Fruit fly (Drosophila melanogaster) whole organism, pupa: ENCODE results near the gene RtGEF.

ENCODE experiments used
- CG10348 ChIP-seq: fragments of 200-800 bp; sonication (Bioruptor generic); IDR thresholded peaks from 2 replicates; pipeline ENCODE4 v1.3.6; 2022; ENCODE audit warnings: missing biosample characterization, missing genetic modification characterization
- CG12605 ChIP-seq: fragments of 200-800 bp; sonication (Bioruptor generic); IDR thresholded peaks from 2 replicates; pipeline ENCODE4 v1.3.6; 2022; ENCODE audit warnings: missing biosample characterization, missing genetic modification characterization
- CG13204 ChIP-seq: fragments of 200-800 bp; sonication (Bioruptor generic); optimal IDR thresholded peaks from 2 replicates; lab custom pipeline; 2018; ENCODE audit warnings: missing biosample characterization, mild to moderate bottlenecking, missing genetic modification characterization, moderate library complexity
- CG14655 ChIP-seq: fragments of 200-800 bp; sonication (Bioruptor generic); optimal IDR thresholded peaks from 3 replicates; lab custom pipeline; 2017; ENCODE audit warnings: mild to moderate bottlenecking, missing biosample characterization, missing genetic modification reagents, missing genetic modification characterization
- CG15710 ChIP-seq: fragments of 200-800 bp; sonication (Bioruptor generic); optimal IDR thresholded peaks from 2 replicates; lab custom pipeline; 2018; ENCODE audit warnings: missing biosample characterization, mild to moderate bottlenecking, missing genetic modification characterization, moderate library complexity
- CG17806 ChIP-seq: fragments of 200-800 bp; sonication (Bioruptor generic); optimal IDR thresholded peaks from 2 replicates; lab custom pipeline; 2018; ENCODE audit warnings: missing biosample characterization, mild to moderate bottlenecking, missing genetic modification characterization, moderate library complexity
- CG32121 ChIP-seq: fragments of 200-800 bp; sonication (Bioruptor generic); IDR thresholded peaks from 2 replicates; pipeline ENCODE4 v1.3.6; 2022; ENCODE audit warnings: missing biosample characterization, missing genetic modification characterization
- CG34367 ChIP-seq: fragments of 200-800 bp; sonication (Bioruptor generic); optimal IDR thresholded peaks from 2 replicates; lab custom pipeline; 2018; ENCODE audit warnings: missing biosample characterization, mild to moderate bottlenecking, missing genetic modification characterization
- CG4496 ChIP-seq: fragments of 200-800 bp; sonication (Bioruptor generic); IDR thresholded peaks from 3 replicates; pipeline ENCODE4 v1.3.6; 2022; ENCODE audit warnings: missing biosample characterization, missing genetic modification characterization
- CG8159 ChIP-seq: fragments of 200-800 bp; sonication (Bioruptor generic); optimal IDR thresholded peaks from 3 replicates; lab custom pipeline; 2018; ENCODE audit warnings: missing biosample characterization, mild to moderate bottlenecking, missing genetic modification characterization, moderate library complexity
- CG8301 ChIP-seq: fragments of 200-800 bp; sonication (Bioruptor generic); optimal IDR thresholded peaks from 2 replicates; lab custom pipeline; 2018; ENCODE audit warnings: missing biosample characterization, mild to moderate bottlenecking, missing genetic modification characterization
- CG9948 ChIP-seq: fragments of 200-800 bp; sonication (Bioruptor generic); optimal IDR thresholded peaks from 2 replicates; lab custom pipeline; 2018; ENCODE audit warnings: missing biosample characterization, mild to moderate bottlenecking, missing genetic modification characterization, moderate library complexity
- D1 ChIP-seq: fragments of 200-800 bp; sonication (Bioruptor generic); optimal IDR thresholded peaks from 2 replicates; lab custom pipeline; 2018; ENCODE audit warnings: missing biosample characterization, mild to moderate bottlenecking, missing genetic modification characterization, moderate library complexity
- EcR ChIP-seq: fragments of 200-800 bp; sonication (Bioruptor generic); optimal IDR thresholded peaks from 3 replicates; lab custom pipeline; 2019; ENCODE audit warnings: missing biosample characterization, missing genetic modification characterization, mild to moderate bottlenecking, moderate library complexity, missing genetic modification reagents
- Ets98B ChIP-seq: fragments of 200-800 bp; sonication (Bioruptor generic); IDR thresholded peaks from 2 replicates; pipeline ENCODE4 v1.3.6; 2022; ENCODE audit warnings: missing biosample characterization, missing genetic modification characterization
- Pif1A ChIP-seq: fragments of 200-800 bp; sonication (Bioruptor generic); optimal IDR thresholded peaks from 3 replicates; lab custom pipeline; 2016; ENCODE audit warnings: missing biosample characterization, missing genetic modification characterization
- Pif1B ChIP-seq: fragments of 200-800 bp; sonication (Bioruptor generic); optimal IDR thresholded peaks from 3 replicates; lab custom pipeline; 2016; ENCODE audit warnings: missing biosample characterization, missing genetic modification characterization
- Snoo ChIP-seq: fragments of 200-800 bp; sonication (Bioruptor generic); optimal IDR thresholded peaks from 3 replicates; lab custom pipeline; 2017; ENCODE audit warnings: missing biosample characterization, mild to moderate bottlenecking, missing genetic modification characterization, inconsistent platforms
- fd96Ca ChIP-seq: fragments of 200-800 bp; sonication (Bioruptor generic); IDR thresholded peaks from 3 replicates; pipeline ENCODE4 v1.3.6; 2022; ENCODE audit warnings: missing biosample characterization, missing genetic modification characterization
- gl ChIP-seq: fragments of 200-800 bp; sonication (Bioruptor generic); optimal IDR thresholded peaks from 2 replicates; lab custom pipeline; 2018; ENCODE audit warnings: missing biosample characterization, mild to moderate bottlenecking, missing genetic modification characterization
- rn ChIP-seq: fragments of 200-800 bp; sonication (Bioruptor generic); IDR thresholded peaks from 2 replicates; pipeline ENCODE4 v1.3.6; 2022; ENCODE audit warnings: missing biosample characterization, missing genetic modification characterization

The RtGEF gene

dm6 chr2L:20325383-20325782, 24.9 kb upstream of the RtGEF start:
- TF ChIP-seq CG10348 (GFP tag; lab: Robert Waterston, UW) (no peak), CG15710 (tag; lab: Kevin White, UChicago) (no peak), gl (tag; lab: Kevin White, UChicago) (no peak), CG4496 (GFP tag; lab: Robert Waterston, UW) (no peak), CG8159 (no peak), rn (no peak), CG32121 (GFP tag; lab: Robert Waterston, UW) (no peak), CG17806 (no peak), CG14655 (no peak)

DNA sequence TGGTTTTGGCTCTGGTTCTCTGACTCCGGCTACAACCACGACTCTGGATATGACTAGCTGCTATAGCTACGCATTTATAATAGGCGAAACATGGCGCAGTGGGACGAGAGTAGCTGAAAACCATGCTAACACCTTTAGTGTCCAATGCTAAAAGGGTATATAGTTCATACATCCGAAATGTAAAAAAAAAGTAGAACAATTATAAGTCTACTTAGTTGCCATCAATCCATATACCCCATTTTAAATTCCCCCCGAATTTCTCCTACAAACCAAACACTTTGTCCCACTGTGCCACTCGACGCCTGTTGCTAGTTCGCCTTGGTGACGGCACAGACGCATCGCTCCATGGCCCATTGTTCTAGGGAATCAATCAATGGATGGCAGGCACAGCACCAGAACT, 23.9 kb upstream of the RtGEF start:
- peak; percentile 81 for TF ChIP-seq gl (tag; lab: Kevin White, UChicago)
- TF ChIP-seq CG9948 (tag; lab: Kevin White, UChicago): peak; percentile 93
- TF ChIP-seq CG14655: peak; percentile 96
- peak; percentile 96 for TF ChIP-seq CG8301
- TF ChIP-seq CG17806: peak; percentile 94
- peak; percentile 90 for TF ChIP-seq Pif1B (GFP tag; lab: Kevin White, UChicago)
- TF ChIP-seq CG8159: peak; percentile 93
- TF ChIP-seq CG10348 (GFP tag; lab: Robert Waterston, UW): peak; percentile 58
- peak; percentile 74 for TF ChIP-seq CG34367 (tag; lab: Kevin White, UChicago)
- TF ChIP-seq fd96Ca: peak; percentile 96
- peak; percentile 24 for TF ChIP-seq EcR (GFP tag; lab: Kevin White, UChicago)
- TF ChIP-seq Pif1A: peak; percentile 95
- peak; percentile 23 for TF ChIP-seq CG13204 (GFP tag; lab: Kevin White, UChicago)
- TF ChIP-seq CG32121 (GFP tag; lab: Robert Waterston, UW): peak; percentile 91
- TF ChIP-seq Ets98B (GFP tag; lab: Robert Waterston, UW): peak; percentile 95
- TF ChIP-seq D1: peak; percentile 84
- TF ChIP-seq Snoo: no peak
- peak; percentile 80 for TF ChIP-seq rn
- peak; percentile 84 for TF ChIP-seq CG12605 (GFP tag; lab: Robert Waterston, UW)
- TF ChIP-seq CG15710 (tag; lab: Kevin White, UChicago): peak; percentile 62
- peak; percentile 97 for TF ChIP-seq CG4496 (GFP tag; lab: Robert Waterston, UW)
- TF ChIP-seq, all 21 proteins: peak for 20

DNA sequence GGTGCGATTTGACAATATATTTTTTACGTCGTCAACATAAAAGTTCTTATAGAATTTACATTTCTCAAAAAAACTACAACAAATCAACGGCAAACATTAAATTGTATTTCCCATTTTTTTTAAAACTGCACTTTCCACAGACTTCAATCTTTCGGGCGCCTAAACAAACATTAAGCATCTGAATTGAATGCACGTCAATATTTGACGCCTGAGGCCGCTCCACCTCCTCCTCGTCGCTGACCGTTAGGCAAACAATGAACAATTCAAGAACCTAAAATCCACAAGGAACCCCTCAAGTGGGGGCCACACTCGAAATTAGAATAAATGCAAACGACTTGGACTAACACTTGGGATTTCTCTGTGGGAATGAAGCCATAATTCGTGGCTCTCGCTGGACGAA, 22.9 kb upstream of the RtGEF start:
- TF ChIP-seq CG14655 (peak; percentile 18), gl (tag; lab: Kevin White, UChicago) (no peak)

DNA sequence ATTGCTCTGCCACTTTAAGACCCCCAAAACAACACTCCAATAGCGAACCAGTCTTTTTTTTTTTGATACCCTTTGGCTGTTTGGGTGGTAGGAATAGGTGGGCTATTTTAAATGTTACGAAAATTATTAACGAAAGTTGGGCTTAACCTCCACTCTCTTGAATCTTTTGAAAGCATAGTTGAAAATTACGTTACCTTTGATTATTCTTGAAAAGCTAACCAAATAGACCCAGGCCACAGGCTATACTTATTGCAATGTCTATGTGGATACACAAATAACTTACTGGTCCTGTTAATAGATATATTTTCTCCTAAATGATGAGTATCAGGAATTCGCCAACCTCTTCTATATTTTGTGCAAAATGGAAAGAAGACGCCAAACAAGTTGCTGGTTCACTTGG, 22.3 kb upstream of the RtGEF start:
- TF ChIP-seq CG9948 (tag; lab: Kevin White, UChicago) (peak; percentile 21), gl (tag; lab: Kevin White, UChicago) (no peak), D1 (no peak), CG15710 (tag; lab: Kevin White, UChicago) (no peak), Ets98B (GFP tag; lab: Robert Waterston, UW) (no peak), CG10348 (GFP tag; lab: Robert Waterston, UW) (no peak), Pif1B (GFP tag; lab: Kevin White, UChicago) (peak; percentile 23), CG12605 (GFP tag; lab: Robert Waterston, UW) (no peak), EcR (GFP tag; lab: Kevin White, UChicago) (no peak), CG8301 (peak; percentile 65), CG13204 (GFP tag; lab: Kevin White, UChicago) (no peak), CG17806 (no peak), CG34367 (tag; lab: Kevin White, UChicago) (no peak), CG4496 (GFP tag; lab: Robert Waterston, UW) (no peak), fd96Ca (0 out of 3 replicates have a peak, but pooled peaks have one; percentile 48), CG8159 (no peak), CG14655 (peak; percentile 72), rn (no peak), Snoo (no peak), Pif1A (peak; percentile 42), CG32121 (GFP tag; lab: Robert Waterston, UW) (no peak)

- TF ChIP-seq rn (no peak), Ets98B (GFP tag; lab: Robert Waterston, UW) (no peak), Pif1B (GFP tag; lab: Kevin White, UChicago) (no peak), Pif1A (peak; percentile 29), CG34367 (tag; lab: Kevin White, UChicago) (no peak), CG4496 (GFP tag; lab: Robert Waterston, UW) (peak; percentile 81; the same call in 2 of the 3 replicates), CG8301 (peak; percentile 84), CG12605 (GFP tag; lab: Robert Waterston, UW) (no peak), D1 (no peak), CG9948 (tag; lab: Kevin White, UChicago) (no peak), CG32121 (GFP tag; lab: Robert Waterston, UW) (peak; percentile 53; the same call in 1 of the 2 replicates), CG14655 (peak; percentile 80), EcR (GFP tag; lab: Kevin White, UChicago) (no peak), fd96Ca (peak; percentile 76)
These were observed 21.7 kb upstream of the RtGEF start for dm6 chr2L:20328569-20328968.

DNA sequence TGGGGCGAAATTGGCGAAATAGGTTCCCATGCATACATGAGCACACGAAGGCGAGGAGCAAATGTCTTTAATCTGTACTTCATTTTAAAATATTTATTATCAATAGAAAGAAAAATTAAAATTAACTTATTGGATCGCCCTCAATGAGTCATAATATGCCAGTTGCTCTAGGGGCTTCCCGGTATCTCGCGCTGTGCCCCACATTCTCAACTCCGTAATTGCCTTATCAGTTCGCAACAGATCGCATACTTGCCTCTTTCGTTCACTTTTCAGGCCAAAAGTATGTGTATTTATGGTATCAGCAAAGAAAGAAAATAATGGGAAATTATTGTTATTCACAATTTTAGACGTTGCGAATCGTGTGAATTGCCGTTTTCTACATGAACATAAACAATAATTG, 20.6 kb upstream of the RtGEF start:
- TF ChIP-seq D1 (no peak), CG14655 (no peak), Pif1B (GFP tag; lab: Kevin White, UChicago) (no peak), CG8159 (no peak), CG15710 (tag; lab: Kevin White, UChicago) (no peak), CG32121 (GFP tag; lab: Robert Waterston, UW) (no peak), EcR (GFP tag; lab: Kevin White, UChicago) (no peak), Snoo (no peak), CG17806 (no peak), CG12605 (GFP tag; lab: Robert Waterston, UW) (no peak), rn (no peak), gl (tag; lab: Kevin White, UChicago) (no peak)
